Fruit fly (Drosophila melanogaster): ENCODE data around the gene CG43739.
A peak's percentile ranks its signal among the peaks of the same experiment; 100 is the strongest.

CG43739 gene

DNA sequence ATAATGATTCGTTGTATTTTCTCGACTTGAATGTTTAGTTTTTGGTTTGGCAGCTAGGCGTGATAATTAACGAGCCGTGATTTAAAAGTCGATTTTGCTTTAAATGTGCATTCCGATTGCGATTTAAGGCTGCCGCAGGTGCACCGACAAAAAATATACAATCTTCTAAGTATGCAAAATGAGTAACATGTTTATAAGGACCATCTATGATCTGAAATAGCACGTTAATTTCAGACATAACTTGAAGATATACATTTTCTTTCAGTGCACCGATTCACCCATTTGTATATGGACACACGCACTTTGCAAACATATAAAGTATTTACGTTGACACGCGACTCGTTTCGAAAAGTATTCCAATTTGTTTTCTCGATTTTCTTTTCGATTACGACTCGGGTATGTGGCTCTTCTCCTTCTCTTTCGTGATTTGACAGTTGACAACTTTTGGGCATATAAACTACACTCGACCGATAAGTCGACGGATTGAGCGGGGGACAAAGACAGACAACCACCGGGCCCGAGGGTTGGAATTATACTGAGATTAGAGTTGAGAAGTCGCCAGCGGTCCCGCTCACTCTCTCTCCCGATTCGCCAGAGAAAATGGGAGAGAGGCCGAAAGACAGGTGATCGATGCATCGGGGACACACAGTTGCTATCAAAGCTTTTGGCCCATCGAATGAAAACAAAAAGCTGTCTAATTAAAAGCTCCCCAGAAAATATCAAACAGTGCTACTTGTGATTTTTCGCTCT lies 28.7 kb downstream of the CG43739 start (continued):
- TF ChIP-seq CG16813 (GFP tag; IDR thresholded peaks at IDR 0.05; ENCODE audit: partially characterized antibody) (no peak), sens-2 (GFP tag; IDR thresholded peaks at IDR 0.05) (no peak), CG12155 (GFP tag; optimal IDR thresholded peaks at IDR 0.05) (no peak), ro (GFP tag; IDR thresholded peaks at IDR 0.05) (no peak), crol (GFP tag; IDR thresholded peaks at IDR 0.05) (no peak; the same call in 1 of the 2 replicates), Trl (optimal IDR thresholded peaks at IDR 0.05) (peak; percentile 68 to 78), Trl (GFP tag; optimal IDR thresholded peaks at IDR 0.05) (no peak), mirr (GFP tag; optimal IDR thresholded peaks at IDR 0.05) (peak; percentile 33), inv (GFP tag; IDR thresholded peaks at IDR 0.05; ENCODE audit: partially characterized antibody) (no peak), tgo (GFP tag; IDR thresholded peaks at IDR 0.05) (no peak; the same call in 2 of the 3 replicates), bbx (GFP tag; IDR thresholded peaks at IDR 0.05; ENCODE audit: partially characterized antibody) (no peak), fd96Cb (tag; optimal IDR thresholded peaks at IDR 0.05) (peak; percentile 51), CG18476 (GFP tag; optimal IDR thresholded peaks at IDR 0.05) (no peak), hkb (optimal IDR thresholded peaks at IDR 0.05) (no peak), hkb (GFP tag; IDR thresholded peaks at IDR 0.05) (peak; percentile 31; the same call in 1 of the 2 replicates), ac (GFP tag; optimal IDR thresholded peaks at IDR 0.05) (no peak), Doc2 (GFP tag; IDR thresholded peaks at IDR 0.05) (no peak), CG34376 (GFP tag; optimal IDR thresholded peaks at IDR 0.05) (peak; percentile 62), trh (GFP tag; optimal IDR thresholded peaks at IDR 0.05) (peak; percentile 27), E2f2 (GFP tag; IDR thresholded peaks at IDR 0.05) (no peak; the same call in 1 of the 2 replicates), pita (GFP tag; optimal IDR thresholded peaks at IDR 0.05) (no peak), tx (GFP tag; optimal IDR thresholded peaks at IDR 0.05) (no peak), tio (GFP tag; optimal IDR thresholded peaks at IDR 0.05) (peak; percentile 41), Ets97D (GFP tag; optimal IDR thresholded peaks at IDR 0.05) (no peak), CG6689 (GFP tag; IDR thresholded peaks at IDR 0.05) (no peak), org-1 (GFP tag; optimal IDR thresholded peaks at IDR 0.05) (peak; percentile 38), CG2678 (tag; optimal IDR thresholded peaks at IDR 0.05) (peak; percentile 37), Hand (GFP tag; optimal IDR thresholded peaks at IDR 0.05) (no peak), CG17802 (tag; optimal IDR thresholded peaks at IDR 0.05) (no peak), ranshi (GFP tag; IDR thresholded peaks at IDR 0.05) (peak; percentile 21; the same call in 1 of the 2 replicates), CG10462 (GFP tag; optimal IDR thresholded peaks at IDR 0.05) (no peak), Med (GFP tag) (peak; percentile 77), CG2199 (GFP tag; IDR thresholded peaks at IDR 0.05) (no peak), zfh2 (GFP tag; optimal IDR thresholded peaks at IDR 0.05) (no peak), sug (tag; optimal IDR thresholded peaks at IDR 0.05) (peak; percentile 38), CG1529 (GFP tag; optimal IDR thresholded peaks at IDR 0.05) (peak; percentile 42), ci (GFP tag; IDR thresholded peaks at IDR 0.05) (peak; percentile 67; the same call in 1 of the 3 replicates), Dek (tag; optimal IDR thresholded peaks at IDR 0.05) (no peak), CG11085 (GFP tag; IDR thresholded peaks at IDR 0.05) (no peak), H15 (GFP tag; IDR thresholded peaks at IDR 0.05) (0 out of 3 replicates have a peak, but pooled peaks have one; percentile 35), Dad (GFP tag; optimal IDR thresholded peaks at IDR 0.05) (peak; percentile 36), crc (GFP tag; optimal IDR thresholded peaks at IDR 0.05) (no peak), CG10366 (GFP tag; IDR thresholded peaks at IDR 0.05) (peak; percentile 41; the same call in 1 of the 2 replicates), CG5180 (GFP tag; optimal IDR thresholded peaks at IDR 0.05) (no peak), CG10274 (GFP tag; optimal IDR thresholded peaks at IDR 0.05) (no peak), CG12236 (GFP tag; optimal IDR thresholded peaks at IDR 0.05) (no peak), amos (GFP tag; IDR thresholded peaks at IDR 0.05; ENCODE audit: partially characterized antibody) (no peak; the same call in 1 of the 2 replicates), CG13123 (GFP tag; optimal IDR thresholded peaks at IDR 0.05) (no peak), CG4707 (GFP tag; optimal IDR thresholded peaks at IDR 0.05) (peak; percentile 14), NK7.1 (GFP tag; optimal IDR thresholded peaks at IDR 0.05) (no peak)
